Fruit fly (Drosophila melanogaster) whole organism: Measurements from ENCODE around the gene CG42729.

Experiments used
- CG8478 ChIP-seq: fragments of >200 bp; optimal IDR thresholded peaks from 2 replicates; lab custom pipeline; 2018; ENCODE audit warnings: inconsistent platforms
- Dll ChIP-seq: fragments of >200 bp; optimal IDR thresholded peaks from 2 replicates; lab custom pipeline; 2017
- EcR ChIP-seq, 2 experiments: fragments of >200 bp; optimal IDR thresholded peaks; 2 replicates each; lab custom pipeline; 2017; ENCODE audit warnings: missing biosample characterization in 2 of 2, missing genetic modification characterization in 2 of 2, missing genetic modification reagents in 2 of 2
- pan ChIP-seq: fragments of >200 bp; optimal IDR thresholded peaks from 2 replicates; lab custom pipeline; 2017
- psq ChIP-seq: fragments of >200 bp; optimal IDR thresholded peaks from 2 replicates; lab custom pipeline; 2017

DNA sequence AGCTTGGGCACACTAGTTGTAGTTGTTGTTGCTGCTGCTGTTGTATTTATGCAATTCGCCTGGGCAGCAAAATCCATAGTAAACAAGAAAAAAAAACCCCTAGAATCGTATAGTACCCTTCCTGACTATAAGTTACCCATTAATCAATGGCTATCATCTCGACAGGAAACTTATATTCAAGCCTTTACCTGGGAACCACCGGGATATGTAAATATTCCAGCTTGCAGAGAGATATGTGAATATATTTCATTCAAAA, 36.5 kb upstream of the CG42729 start:
- TF ChIP-seq psq (lab: Kevin White, UChicago) = no peak
- no peak for TF ChIP-seq CG8478
- TF ChIP-seq Dll = no peak
- TF ChIP-seq EcR (GFP tag; optimal IDR thresholded peaks at IDR 0.05; lab: Kevin White, UChicago) = no peak
- TF ChIP-seq pan (lab: Kevin White, UChicago) = no peak
